Fruit fly (Drosophila melanogaster) whole organism, embryonic: Measurements from ENCODE around the gene CG3097.

ENCODE experiments used
- CG11456 ChIP-seq: fragments of 200-800 bp; sonication (Bioruptor generic); IDR thresholded peaks from 3 replicates; pipeline ENCODE4 v1.3.6; 2022; ENCODE audit warnings: missing biosample characterization, missing genetic modification characterization
- CG12104 ChIP-seq: fragments of 200-800 bp; sonication (Bioruptor generic); optimal IDR thresholded peaks from 3 replicates; lab custom pipeline; 2016; ENCODE audit warnings: missing biosample characterization, missing genetic modification characterization
- CG12942 ChIP-seq: fragments of 200-800 bp; sonication (Bioruptor generic); optimal IDR thresholded peaks from 3 replicates; lab custom pipeline; 2016; ENCODE audit warnings: missing biosample characterization, missing genetic modification characterization
- CG13894 ChIP-seq: fragments of 200-800 bp; sonication (Bioruptor generic); optimal IDR thresholded peaks from 3 replicates; lab custom pipeline; 2018; ENCODE audit warnings: missing biosample characterization, mild to moderate bottlenecking, missing genetic modification characterization, moderate library complexity
- CG15479 ChIP-seq: fragments of 200-800 bp; sonication (Bioruptor generic); optimal IDR thresholded peaks from 3 replicates; lab custom pipeline; 2019; ENCODE audit warnings: missing biosample characterization, mild to moderate bottlenecking, missing genetic modification characterization, moderate library complexity
- CG15696 ChIP-seq: fragments of 200-800 bp; sonication (Bioruptor generic); optimal IDR thresholded peaks from 2 replicates; lab custom pipeline; 2019; ENCODE audit warnings: missing biosample characterization, mild to moderate bottlenecking, missing genetic modification characterization, moderate library complexity
- CG16813 ChIP-seq: fragments of 200-800 bp; sonication (Bioruptor generic); IDR thresholded peaks from 3 replicates; pipeline ENCODE4 v1.3.6; 2022; ENCODE audit warnings: missing biosample characterization, missing genetic modification characterization; ENCODE audit not compliant: partially characterized antibody
- CG17361 ChIP-seq: fragments of 200-800 bp; sonication (Bioruptor generic); IDR thresholded peaks from 3 replicates; pipeline ENCODE4 v1.3.6; 2022; ENCODE audit warnings: missing biosample characterization, missing genetic modification characterization
- CG18764 ChIP-seq: fragments of 200-800 bp; sonication (Bioruptor generic); optimal IDR thresholded peaks from 3 replicates; lab custom pipeline; 2016; ENCODE audit warnings: missing biosample characterization, missing genetic modification characterization
- CG30431 ChIP-seq: fragments of 200-800 bp; sonication (Bioruptor generic); optimal IDR thresholded peaks from 2 replicates; lab custom pipeline; 2017; ENCODE audit warnings: missing biosample characterization, missing genetic modification characterization
- CG32532 ChIP-seq: fragments of 200-800 bp; sonication (Bioruptor generic); IDR thresholded peaks from 2 replicates; pipeline ENCODE4 v1.3.6; 2022; ENCODE audit warnings: missing biosample characterization, missing genetic modification characterization
- CG33213 ChIP-seq: fragments of 200-800 bp; sonication (Bioruptor generic); optimal IDR thresholded peaks from 3 replicates; lab custom pipeline; 2016; ENCODE audit warnings: missing biosample characterization, missing genetic modification characterization
- CG4282 ChIP-seq: fragments of 200-800 bp; sonication (Bioruptor generic); optimal IDR thresholded peaks from 2 replicates; lab custom pipeline; 2016; ENCODE audit warnings: missing biosample characterization, missing genetic modification characterization
- CG6765 ChIP-seq: fragments of 200-800 bp; sonication (Bioruptor generic); optimal IDR thresholded peaks from 3 replicates; lab custom pipeline; 2017; ENCODE audit warnings: missing biosample characterization, mild to moderate bottlenecking, missing genetic modification characterization
- CG7372 ChIP-seq: fragments of 200-800 bp; sonication (Bioruptor generic); IDR thresholded peaks from 2 replicates; pipeline ENCODE4 v1.3.6; 2022; ENCODE audit warnings: missing biosample characterization, missing genetic modification characterization
- CG7928 ChIP-seq: fragments of 200-800 bp; sonication (Bioruptor generic); optimal IDR thresholded peaks from 2 replicates; lab custom pipeline; 2017; ENCODE audit warnings: missing biosample characterization, mild to moderate bottlenecking, missing genetic modification characterization
- CG7987 ChIP-seq: fragments of 200-800 bp; sonication (Bioruptor generic); optimal IDR thresholded peaks from 2 replicates; lab custom pipeline; 2018; ENCODE audit warnings: missing biosample characterization, mild to moderate bottlenecking, missing genetic modification characterization, moderate library complexity
- CkIIα-i1 ChIP-seq: fragments of 200-800 bp; sonication (Bioruptor generic); IDR thresholded peaks from 2 replicates; pipeline ENCODE4 v1.3.6; 2022; ENCODE audit warnings: missing biosample characterization, missing genetic modification characterization
- Doc3 ChIP-seq: fragments of 200-800 bp; sonication (Bioruptor generic); IDR thresholded peaks from 3 replicates; pipeline ENCODE4 v1.3.6; 2022; ENCODE audit warnings: missing biosample characterization, missing genetic modification characterization; ENCODE audit not compliant: partially characterized antibody
- Dref ChIP-seq: fragments of 200-800 bp; sonication (Bioruptor generic); IDR thresholded peaks from 2 replicates; pipeline ENCODE4 v1.3.6; 2022; ENCODE audit warnings: missing biosample characterization, missing genetic modification characterization
- ERR ChIP-seq: fragments of 200-800 bp; sonication (Bioruptor generic); optimal IDR thresholded peaks from 2 replicates; lab custom pipeline; 2016; ENCODE audit warnings: missing biosample characterization, missing genetic modification characterization
- GATAe ChIP-seq: fragments of 200-800 bp; sonication (Bioruptor generic); conservative IDR thresholded peaks from 2 replicates; pipeline ENCODE4 v1.3.6; 2022; ENCODE audit warnings: missing biosample characterization, missing genetic modification characterization
- HLHmδ ChIP-seq: fragments of 200-800 bp; sonication (Bioruptor generic); optimal IDR thresholded peaks from 2 replicates; lab custom pipeline; 2018; ENCODE audit warnings: missing biosample characterization, mild to moderate bottlenecking, missing genetic modification characterization, moderate library complexity
- Hr3 ChIP-seq: fragments of 200-800 bp; sonication (Bioruptor generic); optimal IDR thresholded peaks from 3 replicates; lab custom pipeline; 2016; ENCODE audit warnings: missing biosample characterization, missing genetic modification characterization
- Lpt ChIP-seq: fragments of >200 bp; optimal IDR thresholded peaks from 2 replicates; lab custom pipeline; 2018; ENCODE audit warnings: missing biosample characterization, missing genetic modification characterization
- Mad ChIP-seq: fragments of 200-800 bp; sonication (Bioruptor generic); optimal IDR thresholded peaks from 2 replicates; lab custom pipeline; 2016; ENCODE audit warnings: missing biosample characterization, missing genetic modification characterization
- NK7.1 ChIP-seq: fragments of 200-800 bp; sonication (Bioruptor generic); optimal IDR thresholded peaks from 3 replicates; lab custom pipeline; 2016; ENCODE audit warnings: missing biosample characterization, missing genetic modification characterization
- Oli ChIP-seq: fragments of 200-800 bp; sonication (Bioruptor generic); optimal IDR thresholded peaks from 2 replicates; lab custom pipeline; 2018; ENCODE audit warnings: missing biosample characterization, mild to moderate bottlenecking, missing genetic modification characterization, moderate library complexity
- Xrp1 ChIP-seq: fragments of 200-800 bp; sonication (Bioruptor generic); IDR thresholded peaks from 2 replicates; pipeline ENCODE4 v1.3.6; 2022; ENCODE audit warnings: missing biosample characterization, missing genetic modification characterization
- aop ChIP-seq: fragments of 200-800 bp; sonication (Bioruptor generic); IDR thresholded peaks from 2 replicates; pipeline ENCODE4 v1.3.6; 2022; ENCODE audit warnings: missing biosample characterization, missing genetic modification characterization
- ara ChIP-seq: fragments of 200-800 bp; sonication (Bioruptor generic); IDR thresholded peaks from 2 replicates; pipeline ENCODE4 v1.3.6; 2022; ENCODE audit warnings: missing biosample characterization, missing genetic modification characterization
- ase ChIP-seq: fragments of 200-800 bp; sonication (Bioruptor generic); IDR thresholded peaks from 3 replicates; pipeline ENCODE4 v1.3.6; 2022; ENCODE audit warnings: missing biosample characterization, missing genetic modification characterization
- ato ChIP-seq: fragments of 200-800 bp; sonication (Bioruptor generic); IDR thresholded peaks from 2 replicates; pipeline ENCODE4 v1.3.6; 2022; ENCODE audit warnings: missing biosample characterization, missing genetic modification characterization; ENCODE audit not compliant: partially characterized antibody
- cg ChIP-seq: fragments of 200-800 bp; sonication (Bioruptor generic); optimal IDR thresholded peaks from 3 replicates; lab custom pipeline; 2019; ENCODE audit warnings: missing biosample characterization, mild to moderate bottlenecking, missing genetic modification characterization, moderate library complexity
- fd102C ChIP-seq: fragments of 200-800 bp; sonication (Bioruptor generic); optimal IDR thresholded peaks from 2 replicates; lab custom pipeline; 2018; ENCODE audit warnings: missing biosample characterization, mild to moderate bottlenecking, missing genetic modification characterization, moderate library complexity
- fd3F ChIP-seq: fragments of 200-800 bp; sonication (Bioruptor generic); optimal IDR thresholded peaks from 2 replicates; lab custom pipeline; 2018; ENCODE audit warnings: missing biosample characterization, mild to moderate bottlenecking, missing genetic modification characterization, moderate library complexity
- hbn ChIP-seq: fragments of 200-800 bp; sonication (Bioruptor generic); IDR thresholded peaks from 2 replicates; pipeline ENCODE4 v1.3.6; 2022; ENCODE audit warnings: missing biosample characterization, missing genetic modification characterization; ENCODE audit not compliant: partially characterized antibody
- jumu ChIP-seq: fragments of 200-800 bp; sonication (Bioruptor generic); optimal IDR thresholded peaks from 3 replicates; lab custom pipeline; 2016; ENCODE audit warnings: missing biosample characterization, missing genetic modification characterization
- kah ChIP-seq: fragments of 200-800 bp; sonication (Bioruptor generic); optimal IDR thresholded peaks from 2 replicates; lab custom pipeline; 2018; ENCODE audit warnings: missing biosample characterization, mild to moderate bottlenecking, missing genetic modification characterization
- lilli ChIP-seq: fragments of 200-800 bp; sonication (Bioruptor generic); optimal IDR thresholded peaks from 3 replicates; lab custom pipeline; 2016; ENCODE audit warnings: missing biosample characterization, missing genetic modification characterization
- mirr ChIP-seq: fragments of 200-800 bp; sonication (Bioruptor generic); optimal IDR thresholded peaks from 3 replicates; lab custom pipeline; 2018; ENCODE audit warnings: missing biosample characterization, mild to moderate bottlenecking, missing genetic modification characterization
- pzg ChIP-seq: fragments of 200-800 bp; sonication (Bioruptor generic); optimal IDR thresholded peaks from 3 replicates; lab custom pipeline; 2018; ENCODE audit warnings: missing biosample characterization, mild to moderate bottlenecking, missing genetic modification characterization, moderate library complexity
- salm ChIP-seq: fragments of 200-800 bp; sonication (Bioruptor generic); optimal IDR thresholded peaks from 2 replicates; lab custom pipeline; 2018; ENCODE audit warnings: missing biosample characterization, mild to moderate bottlenecking, missing genetic modification characterization
- sim ChIP-seq: fragments of 200-800 bp; sonication (Bioruptor generic); IDR thresholded peaks from 2 replicates; pipeline ENCODE4 v1.3.6; 2022; ENCODE audit warnings: missing biosample characterization, missing genetic modification characterization
- sr ChIP-seq: fragments of 200-800 bp; sonication (Bioruptor generic); IDR thresholded peaks from 3 replicates; pipeline ENCODE4 v1.3.6; 2022; ENCODE audit warnings: missing biosample characterization, missing genetic modification characterization
- ssp ChIP-seq: fragments of 200-800 bp; sonication (Bioruptor generic); IDR thresholded peaks from 2 replicates; pipeline ENCODE4 v1.3.6; 2022; ENCODE audit warnings: missing biosample characterization, missing genetic modification characterization
- tio ChIP-seq: fragments of 200-800 bp; sonication (Bioruptor generic); optimal IDR thresholded peaks from 2 replicates; lab custom pipeline; 2017; ENCODE audit warnings: missing biosample characterization, missing genetic modification characterization, inconsistent platforms
- tll ChIP-seq, 2 experiments: fragments of 200-800 bp in 1 of 2; fragments of >200 bp in 1 of 2; sonication (Bioruptor generic) in 1 of 2; optimal IDR thresholded peaks; 2 replicates each; lab custom pipeline; 2017 to 2019; ENCODE audit warnings: missing biosample characterization in 2 of 2, missing genetic modification characterization in 2 of 2, mild to moderate bottlenecking in 1 of 2, moderate library complexity in 1 of 2
- tx ChIP-seq: fragments of 200-800 bp; sonication (Bioruptor generic); optimal IDR thresholded peaks from 2 replicates; lab custom pipeline; 2016; ENCODE audit warnings: missing biosample characterization, missing genetic modification characterization
- vnd ChIP-seq: fragments of 200-800 bp; sonication (Bioruptor generic); IDR thresholded peaks from 3 replicates; pipeline ENCODE4 v1.3.6; 2022; ENCODE audit warnings: missing biosample characterization, missing genetic modification characterization; ENCODE audit not compliant: partially characterized antibody
- vvl ChIP-seq: fragments of 200-800 bp; sonication (Bioruptor generic); IDR thresholded peaks from 2 replicates; pipeline ENCODE4 v1.3.6; 2022; ENCODE audit warnings: missing biosample characterization, missing genetic modification characterization

Gene CG3097

dm6 chrX:5724744-5725185 lies 45.8 kb downstream of the CG3097 start (continued):
- TF ChIP-seq vnd (no peak), mirr (no peak), ato (GFP tag; lab: Robert Waterston, UW) (no peak), ERR (GFP tag; lab: Kevin White, UChicago) (no peak), ara (GFP tag; lab: Robert Waterston, UW) (peak; percentile 43; the same call in 1 of the 2 replicates), NK7.1 (GFP tag; lab: Kevin White, UChicago) (no peak), CG7987 (GFP tag; lab: Kevin White, UChicago) (peak; percentile 36), Mad (GFP tag; lab: Kevin White, UChicago) (no peak), Xrp1 (GFP tag; lab: Robert Waterston, UW) (peak; percentile 58), jumu (no peak), CG6765 (GFP tag; lab: Kevin White, UChicago) (no peak), lilli (GFP tag; lab: Kevin White, UChicago) (peak; percentile 55), fd3F (GFP tag; lab: Kevin White, UChicago) (no peak), CG15696 (tag; lab: Kevin White, UChicago) (peak; percentile 67), hbn (no peak), sr (GFP tag; lab: Robert Waterston, UW) (no peak), CG33213 (GFP tag; lab: Kevin White, UChicago) (peak; percentile 56), CG18764 (GFP tag; lab: Kevin White, UChicago) (no peak), cg (GFP tag; lab: Kevin White, UChicago) (no peak), salm (tag; lab: Kevin White, UChicago) (peak; percentile 33), CG30431 (GFP tag; lab: Kevin White, UChicago) (peak; percentile 17), Oli (tag; lab: Kevin White, UChicago) (peak; percentile 30), CG15479 (GFP tag; lab: Kevin White, UChicago) (no peak), Dref (no peak), Lpt (GFP tag; lab: Kevin White, UChicago) (no peak), sim (GFP tag; lab: Robert Waterston, UW) (no peak), CG4282 (GFP tag; lab: Kevin White, UChicago) (no peak), vvl (GFP tag; lab: Robert Waterston, UW) (peak; percentile 55; the same call in 1 of the 2 replicates), CG12104 (GFP tag; lab: Kevin White, UChicago) (peak; percentile 15), CG7372 (GFP tag; lab: Robert Waterston, UW) (no peak), tll (GFP tag; optimal IDR thresholded peaks at IDR 0.05; lab: Kevin White, UChicago) (no peak), CG11456 (GFP tag; lab: Robert Waterston, UW) (peak; percentile 6; the same call in 1 of the 3 replicates), aop (GFP tag; lab: Robert Waterston, UW) (no peak), Hr3 (peak; percentile 19), CG13894 (tag; lab: Kevin White, UChicago) (no peak), CG17361 (peak; percentile 71), kah (GFP tag; lab: Kevin White, UChicago) (no peak), CG16813 (GFP tag; lab: Robert Waterston, UW) (no peak), Doc3 (no peak), CG32532 (peak; percentile 36; the same call in 1 of the 2 replicates), CkIIα-i1 (GFP tag; lab: Robert Waterston, UW) (no peak), tx (GFP tag; lab: Kevin White, UChicago) (peak; percentile 24), pzg (GFP tag; lab: Kevin White, UChicago) (no peak), CG12942 (GFP tag; lab: Kevin White, UChicago) (no peak), ase (GFP tag; lab: Robert Waterston, UW) (peak; percentile 52; the same call in 1 of the 3 replicates), tio (GFP tag; lab: Kevin White, UChicago) (peak; percentile 25), GATAe (GFP tag; lab: Robert Waterston, UW) (no peak), fd102C (no peak), CG7928 (no peak), ssp (GFP tag; lab: Robert Waterston, UW) (peak; percentile 47), HLHmδ (GFP tag; lab: Kevin White, UChicago) (peak; percentile 41)
